Worm (Caenorhabditis elegans): ENCODE measurements around the gene met-2.
"Not testable (repeated sequence)": the region's sequence is repeated elsewhere in the genome, so short reads cannot be mapped to it uniquely, and the experiment has no call there.

Gene met-2

DNA sequence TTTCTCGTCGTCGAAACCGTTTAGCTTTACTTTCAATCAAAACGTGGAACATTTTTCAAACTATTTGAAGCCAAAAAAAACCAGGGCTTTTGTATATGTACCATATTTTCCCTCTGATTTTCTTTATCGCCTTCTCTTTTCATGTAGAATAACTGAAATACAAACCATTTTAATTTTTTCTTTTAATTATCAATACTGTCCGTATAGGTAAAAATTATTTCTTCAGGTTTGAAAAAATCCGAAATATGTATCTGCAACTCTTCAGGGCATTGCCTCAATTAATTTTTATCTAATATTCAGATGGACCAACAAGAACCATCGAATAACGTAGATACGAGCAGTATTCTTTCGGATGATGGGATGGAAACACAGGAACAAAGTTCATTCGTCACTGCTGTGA is at the start of gene met-2:
TSS of gene met-2 (plus strand) at position 301 of the 400 bp plus-strand sequence.
- TF ChIP-seq dao-5 (tag; optimal IDR thresholded peaks at IDR 0.05), result no peak
- no peak for TF ChIP-seq him-1 (tag; optimal IDR thresholded peaks at IDR 0.05)
- TF ChIP-seq W03F9.2 (tag; optimal IDR thresholded peaks at IDR 0.05), result no peak

- TF ChIP-seq W03F9.2 (tag; optimal IDR thresholded peaks at IDR 0.05), result no peak
- TF ChIP-seq dao-5 (tag; optimal IDR thresholded peaks at IDR 0.05), result no peak
- TF ChIP-seq him-1 (tag; optimal IDR thresholded peaks at IDR 0.05), result no peak
These were observed 49.3 kb upstream of the met-2 start, which contains the start of gene ZC262.13 for ce11 chrIII:8325574-8326513. Gene ZC262.13 (plus strand): TSS chrIII:8326214.

DNA sequence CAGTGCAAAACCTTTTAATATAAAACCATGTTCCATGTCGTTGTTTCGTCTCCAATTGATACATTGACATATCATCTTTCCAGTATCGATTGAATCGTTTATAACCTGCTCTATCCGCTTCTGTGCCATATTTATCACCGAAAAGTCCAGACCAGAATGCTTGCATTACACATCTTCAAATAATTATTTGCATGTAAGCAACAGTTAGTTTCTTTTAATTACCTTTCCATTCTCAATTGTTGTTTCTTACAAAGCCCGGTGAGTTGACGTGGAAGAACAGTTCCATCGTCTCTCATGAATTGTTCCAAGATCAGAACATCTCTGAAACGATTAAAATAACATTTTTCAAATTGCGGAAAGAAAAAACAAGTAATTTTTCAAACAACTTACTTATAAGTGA is 43.9 kb upstream of the met-2 start, which contains the start of gene iglr-2:
TSS of gene iglr-2 (minus strand) at position 101 of the 400 bp plus-strand sequence.
- no peak for TF ChIP-seq him-1 (tag; optimal IDR thresholded peaks at IDR 0.05)
- no peak for TF ChIP-seq dao-5 (tag; optimal IDR thresholded peaks at IDR 0.05)
- no peak for TF ChIP-seq W03F9.2 (tag; optimal IDR thresholded peaks at IDR 0.05)

- TF ChIP-seq W03F9.2 (tag; optimal IDR thresholded peaks at IDR 0.05), result peak; percentile 19
- no peak for TF ChIP-seq dao-5 (tag; optimal IDR thresholded peaks at IDR 0.05)
These were observed 43.3 kb upstream of the met-2 start, which contains the start of the genes mrps-18A and ZC262.2 for ce11 chrIII:8331779-8332178. Gene mrps-18A (minus strand): TSS chrIII:8331919. Gene ZC262.2 (plus strand): TSS chrIII:8332062.

DNA sequence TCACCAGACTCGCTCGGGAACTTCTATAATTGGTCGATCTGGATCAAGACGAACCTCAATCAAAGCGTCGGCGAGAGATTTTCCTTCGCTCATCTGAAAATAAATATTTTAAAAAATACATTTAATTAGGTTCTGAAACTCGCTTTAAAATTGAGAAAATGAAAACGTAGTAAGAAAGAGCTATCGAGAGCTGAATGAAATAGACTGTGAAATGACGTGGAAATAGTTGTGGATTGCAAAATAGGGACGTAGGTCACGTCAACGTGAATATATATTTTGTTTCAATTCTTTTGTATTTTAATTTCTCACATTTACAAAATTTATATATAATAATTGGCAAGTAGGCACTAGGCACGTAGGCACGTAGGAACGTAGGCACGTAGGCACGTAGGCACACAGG is 40.7 kb upstream of the met-2 start, which contains the start of gene ZC262.4:
TSS of gene ZC262.4 (minus strand) at position 101 of the 400 bp plus-strand sequence.
- TF ChIP-seq W03F9.2 (tag; optimal IDR thresholded peaks at IDR 0.05) (no peak), him-1 (tag; optimal IDR thresholded peaks at IDR 0.05) (no peak), dao-5 (tag; optimal IDR thresholded peaks at IDR 0.05) (no peak)

DNA sequence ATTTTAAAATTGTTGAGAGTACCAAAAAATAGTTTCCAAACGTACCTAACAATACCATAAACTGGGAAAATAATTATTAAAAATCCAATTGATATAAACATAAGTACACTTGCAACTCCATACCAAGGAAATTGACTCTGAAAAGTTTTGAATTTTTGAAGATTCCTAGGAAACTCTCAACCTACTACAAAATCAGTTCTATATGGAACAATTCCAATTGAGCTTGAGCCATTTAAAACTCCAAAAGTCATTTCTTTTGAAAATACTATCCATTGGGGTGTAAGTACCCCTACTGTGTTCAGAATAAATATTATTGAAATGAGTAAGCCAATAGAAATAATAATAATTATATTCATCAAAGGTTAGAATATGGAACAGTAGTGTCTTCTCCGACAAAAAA is 35.7 kb upstream of the met-2 start, which contains the start of gene clc-28:
TSS of gene clc-28 (minus strand) at position 101 of the 400 bp plus-strand sequence.
- not testable (repeated sequence) for TF ChIP-seq dao-5, him-1, W03F9.2 (tag; optimal IDR thresholded peaks at IDR 0.05)

- not testable (repeated sequence) for TF ChIP-seq dao-5, him-1, W03F9.2 (tag; optimal IDR thresholded peaks at IDR 0.05)
These were observed 30.8 kb upstream of the met-2 start, which contains the start of gene ZC262.7 for ce11 chrIII:8344283-8344682. Gene ZC262.7 (minus strand): TSS chrIII:8344336.

ce11 chrIII:8347822-8348221 is 27.3 kb upstream of the met-2 start, which contains the start of gene clc-29:
Gene clc-29 (minus strand): TSS chrIII:8347922.
- not testable (repeated sequence) for TF ChIP-seq dao-5, him-1, W03F9.2 (tag; optimal IDR thresholded peaks at IDR 0.05)

- TF ChIP-seq him-1 (tag; optimal IDR thresholded peaks at IDR 0.05) (peak; percentile 17), W03F9.2 (tag; optimal IDR thresholded peaks at IDR 0.05) (no peak)
These were observed 20.2 kb upstream of the met-2 start, which contains the start of gene unc-116 for ce11 chrIII:8354644-8355461. Gene unc-116 (minus strand): TSS chrIII:8355174.

- TF ChIP-seq him-1 (tag; optimal IDR thresholded peaks at IDR 0.05) (no peak), W03F9.2 (tag; optimal IDR thresholded peaks at IDR 0.05) (no peak)
These were observed 19.7 kb upstream of the met-2 start for ce11 chrIII:8355462-8355815.

ce11 chrIII:8356407-8356881 is 18.7 kb upstream of the met-2 start:
- TF ChIP-seq W03F9.2 (tag; optimal IDR thresholded peaks at IDR 0.05) (peak; percentile 46), him-1 (tag; optimal IDR thresholded peaks at IDR 0.05) (no peak)

ce11 chrIII:8358213-8358672 is 16.9 kb upstream of the met-2 start, which contains the start of the genes R05D3.8 and rfp-1:
Gene R05D3.8 (minus strand): TSS chrIII:8358327.
Gene rfp-1 (plus strand): TSS chrIII:8358622.
- TF ChIP-seq dao-5 (tag; optimal IDR thresholded peaks at IDR 0.05) (no peak), W03F9.2 (tag; optimal IDR thresholded peaks at IDR 0.05) (peak; percentile 65), him-1 (tag; optimal IDR thresholded peaks at IDR 0.05) (no peak)

Measured in whole organism, L4/young adult.